Worm (Caenorhabditis elegans) whole organism, late embryonic: ENCODE results near the gene clc-23.

ENCODE experiments used
- ama-1 ChIP-seq: fragments of 150-350 bp; optimal IDR thresholded peaks from 2 replicates; lab custom pipeline; 2014
- ceh-18 ChIP-seq: sonication (generic microtip); optimal IDR thresholded peaks from 2 replicates; lab custom pipeline; 2016; ENCODE audit warnings: missing genetic modification characterization, missing compliant biosample characterization
- ceh-19 ChIP-seq: fragments of 200-800 bp; sonication (Bioruptor generic); optimal IDR thresholded peaks from 2 replicates; lab custom pipeline; 2018; ENCODE audit warnings: mild to moderate bottlenecking, missing genetic modification characterization, missing compliant biosample characterization
- ceh-2 ChIP-seq: sonication (generic microtip); optimal IDR thresholded peaks from 2 replicates; lab custom pipeline; 2016; ENCODE audit warnings: missing genotype, missing genetic modification characterization, missing compliant biosample characterization
- ceh-22 ChIP-seq: sonication (generic microtip); optimal IDR thresholded peaks from 2 replicates; lab custom pipeline; 2017; ENCODE audit warnings: missing biosample characterization, missing genetic modification characterization
- ceh-31 ChIP-seq: sonication (generic microtip); optimal IDR thresholded peaks from 2 replicates; lab custom pipeline; 2016; ENCODE audit warnings: missing genetic modification characterization, missing compliant biosample characterization
- ceh-48 ChIP-seq: sonication (generic microtip); optimal IDR thresholded peaks from 2 replicates; lab custom pipeline; 2016; ENCODE audit warnings: missing genetic modification characterization, inconsistent platforms, missing compliant biosample characterization
- ceh-6 ChIP-seq: fragments of 200-800 bp; sonication (Bioruptor generic); optimal IDR thresholded peaks from 2 replicates; lab custom pipeline; 2018; ENCODE audit warnings: mild to moderate bottlenecking, missing genetic modification characterization, missing compliant biosample characterization
- dmd-4 ChIP-seq: sonication (generic microtip); optimal IDR thresholded peaks from 2 replicates; lab custom pipeline; 2016; ENCODE audit warnings: borderline replicate concordance, missing genetic modification characterization, missing compliant biosample characterization
- dve-1 ChIP-seq: sonication (generic microtip); optimal IDR thresholded peaks from 2 replicates; lab custom pipeline; 2017; ENCODE audit warnings: antibody characterized with exemption, mild to moderate bottlenecking, missing genetic modification characterization, missing compliant biosample characterization
- elt-2 ChIP-seq: sonication (generic microtip); optimal IDR thresholded peaks from 2 replicates; lab custom pipeline; 2016; ENCODE audit warnings: missing genetic modification reagents, missing genetic modification characterization, missing compliant biosample characterization
- ets-4 ChIP-seq: sonication (generic microtip); optimal IDR thresholded peaks from 2 replicates; lab custom pipeline; 2016; ENCODE audit warnings: missing genetic modification characterization, missing compliant biosample characterization
- fkh-10 ChIP-seq: fragments of 150-350 bp; optimal IDR thresholded peaks from 2 replicates; lab custom pipeline; 2014; ENCODE audit warnings: missing biosample characterization, missing genetic modification reagents, missing genetic modification characterization
- fkh-6 ChIP-seq: sonication (generic microtip); optimal IDR thresholded peaks from 2 replicates; lab custom pipeline; 2016; ENCODE audit warnings: missing genetic modification characterization, missing compliant biosample characterization
- gmeb-2 ChIP-seq: sonication (generic microtip); optimal IDR thresholded peaks from 2 replicates; lab custom pipeline; 2016; ENCODE audit warnings: missing genetic modification characterization, inconsistent platforms, missing compliant biosample characterization
- hlh-13 ChIP-seq: fragments of 200-800 bp; sonication (Bioruptor generic); optimal IDR thresholded peaks from 2 replicates; lab custom pipeline; 2018; ENCODE audit warnings: mild to moderate bottlenecking, missing genetic modification characterization, missing compliant biosample characterization
- hlh-30 ChIP-seq: sonication (generic microtip); optimal IDR thresholded peaks from 2 replicates; lab custom pipeline; 2017; ENCODE audit warnings: antibody characterized with exemption, missing genetic modification characterization, missing compliant biosample characterization; ENCODE audit not compliant: insufficient read depth
- hlh-6 ChIP-seq: sonication (generic microtip); optimal IDR thresholded peaks from 2 replicates; lab custom pipeline; 2016; ENCODE audit warnings: missing genotype, missing genetic modification characterization, missing compliant biosample characterization
- hlh-8 ChIP-seq: sonication (generic microtip); optimal IDR thresholded peaks from 2 replicates; lab custom pipeline; 2016; ENCODE audit warnings: missing genotype, missing genetic modification characterization, missing compliant biosample characterization
- lim-6 ChIP-seq: sonication (generic microtip); optimal IDR thresholded peaks from 2 replicates; lab custom pipeline; 2016; ENCODE audit warnings: missing genetic modification characterization, missing compliant biosample characterization
- madf-2 ChIP-seq: sonication (generic microtip); optimal IDR thresholded peaks from 2 replicates; lab custom pipeline; 2017; ENCODE audit warnings: missing genetic modification characterization, missing compliant biosample characterization
- mec-3 ChIP-seq: sonication (generic microtip); optimal IDR thresholded peaks from 2 replicates; lab custom pipeline; 2016; ENCODE audit warnings: borderline replicate concordance, missing genetic modification characterization, missing compliant biosample characterization
- nfya-1 ChIP-seq: sonication (generic microtip); optimal IDR thresholded peaks from 2 replicates; lab custom pipeline; 2017; ENCODE audit warnings: missing genetic modification characterization, mild to moderate bottlenecking, missing compliant biosample characterization, antibody characterized with exemption, moderate library complexity
- nhr-232 ChIP-seq: sonication (generic microtip); optimal IDR thresholded peaks from 2 replicates; lab custom pipeline; 2016; ENCODE audit warnings: missing genetic modification characterization, missing compliant biosample characterization
- odd-2 ChIP-seq: sonication (generic microtip); optimal IDR thresholded peaks from 2 replicates; lab custom pipeline; 2017; ENCODE audit warnings: antibody characterized with exemption, mild to moderate bottlenecking, missing genetic modification characterization, missing compliant biosample characterization
- pha-2 ChIP-seq: sonication (generic microtip); optimal IDR thresholded peaks from 2 replicates; lab custom pipeline; 2017; ENCODE audit warnings: mild to moderate bottlenecking, missing genetic modification characterization, missing compliant biosample characterization
- pqm-1 ChIP-seq: sonication (generic microtip); optimal IDR thresholded peaks from 2 replicates; lab custom pipeline; 2016; ENCODE audit warnings: missing genetic modification characterization, missing compliant biosample characterization
- ref-2 ChIP-seq: sonication (generic microtip); optimal IDR thresholded peaks from 2 replicates; lab custom pipeline; 2016; ENCODE audit warnings: missing genetic modification characterization, missing compliant biosample characterization
- sdc-2 ChIP-seq: sonication (generic microtip); optimal IDR thresholded peaks from 2 replicates; lab custom pipeline; 2016; ENCODE audit warnings: missing genotype, missing genetic modification characterization, missing compliant biosample characterization
- sox-2 ChIP-seq: fragments of 200-800 bp; sonication (Bioruptor generic); IDR thresholded peaks from 2 replicates; pipeline ENCODE4 v1.3.6; 2022; ENCODE audit warnings: missing genetic modification reagents, missing genetic modification characterization, missing compliant biosample characterization
- sox-4 ChIP-seq: sonication (generic microtip); optimal IDR thresholded peaks from 2 replicates; lab custom pipeline; 2017; ENCODE audit warnings: mild to moderate bottlenecking, missing genetic modification characterization, inconsistent platforms, missing compliant biosample characterization
- tbx-2 ChIP-seq: sonication (generic microtip); optimal IDR thresholded peaks from 2 replicates; lab custom pipeline; 2016; ENCODE audit warnings: missing genetic modification characterization, missing compliant biosample characterization
- ttx-3 ChIP-seq: sonication (generic microtip); optimal IDR thresholded peaks from 2 replicates; lab custom pipeline; 2016; ENCODE audit warnings: missing genetic modification reagents, missing genetic modification characterization, missing compliant biosample characterization
- unc-3 ChIP-seq, 2 experiments: fragments of 200-800 bp in 1 of 2; sonication (Bioruptor generic) in 1 of 2; sonication (generic microtip) in 1 of 2; conservative IDR thresholded peaks in 1 of 2; optimal IDR thresholded peaks in 1 of 2; 2 replicates each; pipeline versions ENCODE4 v1.3.6 to Lab custom; 2016 to 2022; ENCODE audit warnings: missing compliant biosample characterization in 2 of 2, missing genetic modification characterization in 2 of 2, missing genetic modification reagents in 1 of 2
- unc-86 ChIP-seq: sonication (generic microtip); optimal IDR thresholded peaks from 2 replicates; lab custom pipeline; 2016; ENCODE audit warnings: missing genetic modification characterization, missing compliant biosample characterization
- zip-5 ChIP-seq: sonication (generic microtip); optimal IDR thresholded peaks from 2 replicates; lab custom pipeline; 2016; ENCODE audit warnings: missing genetic modification characterization, missing compliant biosample characterization
- ztf-16 ChIP-seq: sonication (generic microtip); optimal IDR thresholded peaks from 2 replicates; lab custom pipeline; 2017; ENCODE audit warnings: missing genetic modification characterization, missing compliant biosample characterization

Gene clc-23

DNA sequence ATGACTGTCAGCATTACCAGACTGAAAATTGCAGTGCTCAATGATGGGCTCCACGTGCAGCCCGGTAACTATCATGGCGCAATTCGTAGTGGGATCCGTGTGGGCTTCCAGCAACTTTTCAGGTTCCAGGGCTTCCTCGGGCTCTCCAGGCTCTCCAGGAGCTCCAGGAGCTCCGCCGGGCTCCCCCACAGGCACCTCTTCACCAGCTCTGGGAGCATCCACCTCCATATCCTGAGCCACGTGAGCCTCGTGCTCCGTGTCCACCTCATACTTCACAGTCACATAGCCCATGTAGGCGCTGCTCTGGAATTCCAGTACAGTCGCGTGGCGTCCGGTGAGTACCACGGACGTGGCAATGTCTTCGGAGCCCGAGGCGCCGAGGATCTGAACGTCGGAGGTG, 31.1 kb downstream of the clc-23 start:
- TF ChIP-seq mec-3 (peak; percentile 35), unc-86 (no peak)

DNA sequence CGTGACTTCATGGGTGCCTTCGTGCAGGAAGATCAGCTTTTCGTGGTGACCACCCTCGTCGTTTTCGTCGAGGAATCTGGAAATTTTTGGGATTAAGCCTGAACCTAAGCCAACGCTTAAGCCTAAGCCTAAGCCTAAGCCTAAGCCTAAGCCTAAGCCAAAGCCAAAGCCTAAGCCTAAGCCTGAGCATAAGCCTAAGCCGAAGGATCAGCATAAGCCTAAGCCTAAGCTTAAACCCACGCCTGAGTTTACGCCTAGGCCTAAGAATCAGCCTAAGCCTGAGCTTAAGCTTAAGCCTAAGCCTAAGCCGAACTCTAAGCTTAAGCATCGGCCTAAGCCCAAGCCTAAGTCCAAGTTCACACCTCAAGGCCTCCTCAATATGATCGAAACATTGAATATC, 31.5 kb downstream of the clc-23 start:
- TF ChIP-seq lim-6 (tag; lab: Kevin White, UChicago) (no peak), dve-1 (tag; lab: Kevin White, UChicago) (peak; percentile 97)

DNA sequence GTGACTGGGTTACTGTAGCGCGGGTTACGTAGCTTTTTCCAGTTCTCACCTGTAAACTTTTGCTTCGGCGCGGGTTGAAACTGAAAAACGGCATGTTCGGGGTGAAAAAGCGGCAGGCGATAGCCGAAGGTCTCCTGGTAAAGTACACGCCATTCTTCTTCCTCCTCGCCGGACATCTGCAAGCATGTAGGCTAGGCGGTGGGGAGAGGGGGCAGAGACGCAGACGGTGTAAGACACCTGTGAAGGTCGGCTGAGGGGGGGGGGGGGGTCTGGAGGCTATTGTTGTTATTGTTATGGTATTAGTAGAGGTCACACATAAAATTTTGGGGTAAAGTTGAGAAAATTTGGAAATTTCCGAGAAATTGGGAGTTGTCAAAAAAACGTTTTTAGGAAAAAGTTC, 32.3 kb downstream of the clc-23 start, which contains the start of gene fbxo-11.2:
Gene fbxo-11.2 (minus strand): TSS at position 176 of the 400 bp plus-strand sequence.
- TF ChIP-seq dmd-4 (tag; lab: Kevin White, UChicago) (no peak), hlh-6 (no peak), pqm-1 (tag; lab: Kevin White, UChicago) (no peak), ztf-16 (tag; lab: Kevin White, UChicago) (no peak), fkh-10 (GFP tag; lab: Kevin White, UChicago) (no peak), ceh-48 (tag; lab: Kevin White, UChicago) (no peak), ref-2 (no peak), pha-2 (tag; lab: Kevin White, UChicago) (no peak), ets-4 (tag; lab: Kevin White, UChicago) (no peak), fkh-6 (no peak), ceh-2 (no peak), gmeb-2 (tag; lab: Kevin White, UChicago) (no peak), dve-1 (tag; lab: Kevin White, UChicago) (no peak), odd-2 (tag; lab: Kevin White, UChicago) (no peak), ceh-18 (tag; lab: Kevin White, UChicago) (no peak), sox-4 (tag; lab: Kevin White, UChicago) (no peak), sox-2 (peak; percentile 57), ceh-19 (GFP tag; lab: Kevin White, UChicago) (peak; percentile 2)

DNA sequence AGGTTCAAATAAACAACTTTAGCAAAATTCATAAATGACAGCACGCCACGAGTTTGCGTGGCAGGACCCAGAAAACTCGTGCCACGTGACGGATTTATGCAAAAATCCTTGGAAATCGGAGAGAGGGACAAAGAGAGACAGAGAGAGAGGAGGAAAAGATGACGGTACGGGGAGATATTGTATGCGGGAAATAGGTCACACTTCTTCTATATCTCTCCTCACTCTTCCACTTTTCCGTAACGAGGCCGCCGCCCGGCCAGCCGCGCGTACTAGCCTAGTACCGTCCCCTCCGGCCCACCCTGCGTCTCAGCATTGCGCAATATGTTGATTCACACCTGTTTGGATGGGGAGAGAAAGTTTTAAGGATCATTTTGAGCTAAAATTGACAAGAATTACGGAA, 33.3 kb downstream of the clc-23 start:
- TF ChIP-seq ztf-16 (tag; lab: Kevin White, UChicago) (no peak), ama-1 (lab: Kevin White, UChicago) (no peak), sdc-2 (tag; lab: Kevin White, UChicago) (no peak), unc-86 (no peak), hlh-6 (no peak), elt-2 (tag; lab: Kevin White, UChicago) (no peak), odd-2 (tag; lab: Kevin White, UChicago) (no peak), mec-3 (no peak), madf-2 (tag; lab: Kevin White, UChicago) (no peak), ceh-2 (no peak), tbx-2 (tag; lab: Kevin White, UChicago) (peak; percentile 45), zip-5 (tag; lab: Kevin White, UChicago) (no peak), ref-2 (peak; percentile 47), fkh-6 (no peak), ceh-22 (no peak), hlh-30 (tag; lab: Kevin White, UChicago) (peak; percentile 75), ttx-3 (tag; lab: Kevin White, UChicago) (no peak), nfya-1 (tag; lab: Kevin White, UChicago) (peak; percentile 39), ets-4 (tag; lab: Kevin White, UChicago) (no peak), ceh-6 (no peak), unc-3 (GFP tag; conservative IDR thresholded peaks at IDR 0.05; lab: Robert Waterston, UW) (no peak), unc-3 (tag; optimal IDR thresholded peaks at IDR 0.05; lab: Kevin White, UChicago) (no peak), ceh-18 (tag; lab: Kevin White, UChicago) (no peak), lim-6 (tag; lab: Kevin White, UChicago) (no peak), ceh-31 (tag; lab: Kevin White, UChicago) (no peak), hlh-8 (tag; lab: Kevin White, UChicago) (no peak), dmd-4 (tag; lab: Kevin White, UChicago) (no peak), nhr-232 (tag; lab: Kevin White, UChicago) (no peak), hlh-13 (GFP tag; lab: Kevin White, UChicago) (no peak), gmeb-2 (tag; lab: Kevin White, UChicago) (no peak)
